Worm (Caenorhabditis elegans): ENCODE measurements around the gene cisd-3.2.
A peak's percentile ranks its signal among the peaks of the same experiment; 100 is the strongest.

DNA sequence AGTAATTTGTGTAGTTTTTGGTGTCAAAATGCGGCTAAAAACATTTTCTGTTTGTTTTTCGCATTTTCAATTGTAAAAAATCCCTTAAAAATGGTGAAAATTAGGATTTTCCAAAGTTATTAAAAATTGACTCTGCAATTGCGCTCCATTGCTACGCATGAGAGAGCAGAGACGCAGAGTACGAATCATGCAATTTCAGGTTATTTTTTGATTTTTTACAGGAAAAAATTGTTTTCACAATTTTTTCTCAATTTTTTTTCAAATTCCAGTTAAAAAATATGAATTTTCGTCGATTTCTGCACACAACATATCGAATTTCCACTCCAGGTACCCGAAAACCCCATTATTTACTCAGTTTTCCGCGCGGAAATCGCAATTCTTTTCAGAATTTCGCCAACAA, 6.7 kb upstream of the cisd-3.2 start, which contains the start of gene mtg-1:
- TF ChIP-seq him-1 (tag; optimal IDR thresholded peaks at IDR 0.05) (no peak), dao-5 (tag; optimal IDR thresholded peaks at IDR 0.05) (no peak), W03F9.2 (tag; optimal IDR thresholded peaks at IDR 0.05) (peak; percentile 8)

Measured in whole organism, L4/young adult.